Fruit fly (Drosophila melanogaster): Measurements from ENCODE around the gene CG13251.

dm6 chr3L:20610452-20610851, 26.5 kb upstream of the CG13251 start:
- no peak for TF ChIP-seq insv (optimal IDR thresholded peaks at IDR 0.05)
- TF ChIP-seq psq (optimal IDR thresholded peaks at IDR 0.05), result no peak
